Fruit fly (Drosophila melanogaster): Measurements from ENCODE around the gene aurA.
A peak's percentile ranks its signal among the peaks of the same experiment; 100 is the strongest.

The aurA gene

dm6 chr3R:11967262-11968029 is 4.5 kb downstream of the aurA start, which contains the start of the genes CG12213 and GC1 (continued):
- TF ChIP-seq zen2 (GFP tag; IDR thresholded peaks at IDR 0.05; ENCODE audit: partially characterized antibody) (peak; percentile 95), CG9817 (tag; optimal IDR thresholded peaks at IDR 0.05) (no peak), insv (GFP tag; optimal IDR thresholded peaks at IDR 0.05) (peak in 1 of 2 experiments; percentile 24), psq (GFP tag; optimal IDR thresholded peaks at IDR 0.05) (no peak), org-1 (GFP tag; optimal IDR thresholded peaks at IDR 0.05) (no peak), Mrtf (GFP tag; IDR thresholded peaks at IDR 0.05) (no peak), CG8478 (optimal IDR thresholded peaks at IDR 0.05) (no peak), CG12299 (tag; optimal IDR thresholded peaks at IDR 0.05) (peak; percentile 24), CrebB (tag; optimal IDR thresholded peaks at IDR 0.05) (no peak), CG18619 (GFP tag; optimal IDR thresholded peaks at IDR 0.05) (no peak), CG3065 (GFP tag; optimal IDR thresholded peaks at IDR 0.05) (no peak), lilli (GFP tag; optimal IDR thresholded peaks at IDR 0.05) (peak; percentile 61), dpn (GFP tag; optimal IDR thresholded peaks at IDR 0.05) (peak in 1 of 2 experiments; percentile 37), CG8924 (tag; optimal IDR thresholded peaks at IDR 0.05) (peak; percentile 84), chif (GFP tag; optimal IDR thresholded peaks at IDR 0.05) (no peak), danr (GFP tag; IDR thresholded peaks at IDR 0.05) (no peak), crol (GFP tag; IDR thresholded peaks at IDR 0.05) (peak; percentile 72), Atf3 (GFP tag; optimal IDR thresholded peaks at IDR 0.05) (no peak), CG18011 (GFP tag; optimal IDR thresholded peaks at IDR 0.05) (no peak), Elba2 (GFP tag; optimal IDR thresholded peaks at IDR 0.05) (peak; percentile 6), CG17568 (GFP tag; optimal IDR thresholded peaks at IDR 0.05) (no peak), MTF-1 (GFP tag; optimal IDR thresholded peaks at IDR 0.05; ENCODE audit: borderline replicate concordance) (no peak), sim (GFP tag; IDR thresholded peaks at IDR 0.05) (no peak), CG13624 (GFP tag; optimal IDR thresholded peaks at IDR 0.05) (peak; percentile 35), chinmo (GFP tag; IDR thresholded peaks at IDR 0.05; ENCODE audit: partially characterized antibody) (peak; percentile 97), ato (GFP tag; IDR thresholded peaks at IDR 0.05; ENCODE audit: partially characterized antibody) (peak; percentile 93), CG13894 (tag; optimal IDR thresholded peaks at IDR 0.05) (no peak), HLH4C (GFP tag; IDR thresholded peaks at IDR 0.05; ENCODE audit: partially characterized antibody) (peak; percentile 97), pum (GFP tag; optimal IDR thresholded peaks at IDR 0.05) (no peak), CG18599 (GFP tag; optimal IDR thresholded peaks at IDR 0.05) (no peak), CG16779 (GFP tag; IDR thresholded peaks at IDR 0.05) (no peak), CG1792 (GFP tag; optimal IDR thresholded peaks at IDR 0.05) (no peak), bab2 (GFP tag; optimal IDR thresholded peaks at IDR 0.05) (no peak), Ptx1 (GFP tag; IDR thresholded peaks at IDR 0.05) (no peak), CG6791 (GFP tag; IDR thresholded peaks at IDR 0.05; ENCODE audit: partially characterized antibody) (peak; percentile 94), Dad (GFP tag; optimal IDR thresholded peaks at IDR 0.05) (peak; percentile 10), Sry-δ (GFP tag; optimal IDR thresholded peaks at IDR 0.05) (peak; percentile 93), CG12219 (GFP tag; optimal IDR thresholded peaks at IDR 0.05) (no peak), btn (GFP tag; optimal IDR thresholded peaks at IDR 0.05) (no peak), CG14860 (GFP tag; IDR thresholded peaks at IDR 0.05; ENCODE audit: partially characterized antibody) (peak; percentile 99), lov (optimal IDR thresholded peaks at IDR 0.05) (no peak), lov (GFP tag; IDR thresholded peaks at IDR 0.05) (no peak), CG11247 (GFP tag; IDR thresholded peaks at IDR 0.05) (no peak), oc (tag; optimal IDR thresholded peaks at IDR 0.05) (no peak), CG30020 (tag; optimal IDR thresholded peaks at IDR 0.05) (peak; percentile 59), ERR (GFP tag; optimal IDR thresholded peaks at IDR 0.05) (no peak), CG4404 (GFP tag; IDR thresholded peaks at IDR 0.05) (no peak), C15 (GFP tag; IDR thresholded peaks at IDR 0.05) (no peak), br (optimal IDR thresholded peaks at IDR 0.05) (no peak), CG30431 (GFP tag; optimal IDR thresholded peaks at IDR 0.05) (no peak), PHDP (tag; optimal IDR thresholded peaks at IDR 0.05) (no peak)
